Worm (Caenorhabditis elegans) whole organism, L3 larva: ENCODE results near the gene immt-2.

Experiments
- ama-1 ChIP-seq: fragments of 150-350 bp; optimal IDR thresholded peaks from 2 replicates; lab custom pipeline; 2018
- fkh-10 ChIP-seq: sonication (generic microtip); optimal IDR thresholded peaks from 2 replicates; lab custom pipeline; 2017; ENCODE audit warnings: missing biosample characterization, missing genetic modification reagents, missing genetic modification characterization
- fos-1 ChIP-seq: fragments of 150-350 bp; optimal IDR thresholded peaks from 2 replicates; lab custom pipeline; 2014; ENCODE audit warnings: missing biosample characterization, missing genetic modification characterization
- snpc-4 ChIP-seq: fragments of 150-350 bp; optimal IDR thresholded peaks from 2 replicates; lab custom pipeline; 2014; ENCODE audit warnings: missing biosample characterization, missing genetic modification characterization
- unc-62 ChIP-seq: fragments of 150-350 bp; sonication (generic microtip); optimal IDR thresholded peaks from 4 replicates; lab custom pipeline; 2014; ENCODE audit warnings: missing biosample characterization, missing genetic modification reagents, missing genetic modification characterization

DNA sequence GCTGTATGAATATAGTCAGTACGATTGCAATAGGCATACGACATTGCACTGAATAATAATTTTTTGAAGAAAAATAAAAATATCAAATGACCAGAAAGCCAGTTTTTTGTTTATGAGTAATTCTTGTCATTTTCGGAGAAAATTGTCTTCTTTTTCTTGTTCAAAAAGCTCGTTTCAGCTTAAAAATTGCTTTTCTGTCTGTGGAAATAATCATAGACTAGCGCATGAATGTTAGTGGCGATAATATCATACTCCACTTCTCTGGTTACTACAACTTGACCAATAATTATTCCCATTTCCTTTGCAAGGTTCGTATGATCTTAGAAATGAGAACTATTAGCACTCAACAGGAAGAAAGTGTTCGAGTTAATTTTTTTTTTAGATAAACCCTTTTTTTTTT, 38.4 kb downstream of the immt-2 start, which contains the start of gene srh-216:
- TF ChIP-seq snpc-4 (no peak), unc-62 (GFP tag; lab: Kevin White, UChicago) (no peak), fkh-10 (GFP tag; lab: Kevin White, UChicago) (no peak), ama-1 (lab: Kevin White, UChicago) (no peak), fos-1 (tag; lab: Kevin White, UChicago) (no peak)
